Fruit fly (Drosophila melanogaster) Kc167 (cell line): ENCODE results near the gene CG14204.

Source experiments
- Myc ChIP-seq: fragments of >200 bp; optimal IDR thresholded peaks from 2 replicates; lab custom pipeline; 2017; ENCODE audit warnings: missing external identifiers
- Sin3A ChIP-seq: fragments of >200 bp; optimal IDR thresholded peaks from 2 replicates; lab custom pipeline; 2018; ENCODE audit warnings: missing external identifiers
- h ChIP-seq: fragments of >200 bp; optimal IDR thresholded peaks from 3 replicates; lab custom pipeline; 2018; ENCODE audit warnings: missing external identifiers
- insv ChIP-seq: fragments of >200 bp; optimal IDR thresholded peaks from 3 replicates; lab custom pipeline; 2018; ENCODE audit warnings: missing external identifiers
- psq ChIP-seq: fragments of >200 bp; optimal IDR thresholded peaks from 2 replicates; lab custom pipeline; 2017; ENCODE audit warnings: missing external identifiers
- ttk ChIP-seq: sonication (Bioruptor generic); optimal IDR thresholded peaks from 2 replicates; lab custom pipeline; 2017; ENCODE audit warnings: missing external identifiers

CG14204 gene

dm6 chrX:19621145-19621544, 37.7 kb downstream of the CG14204 start, which contains the start of gene CG14221:
Gene CG14221, minus strand, starts transcription at chrX:19621245.
- TF ChIP-seq Sin3A (lab: Kevin White, UChicago) (no peak), h (no peak), ttk (lab: Kevin White, UChicago) (no peak), insv (no peak), Myc (lab: Kevin White, UChicago) (no peak), psq (lab: Kevin White, UChicago) (no peak)

dm6 chrX:19622924-19623323, 39.5 kb downstream of the CG14204 start, which contains the start of the genes Naa20A and MKP-4:
Gene Naa20A, minus strand, starts transcription at chrX:19623074.
Gene MKP-4, plus strand, starts transcription at chrX:19623114.
- TF ChIP-seq ttk (lab: Kevin White, UChicago), result no peak
- TF ChIP-seq h, result no peak
- TF ChIP-seq psq (lab: Kevin White, UChicago), result no peak
- TF ChIP-seq Myc (lab: Kevin White, UChicago), result no peak
- no peak for TF ChIP-seq Sin3A (lab: Kevin White, UChicago)
- TF ChIP-seq insv, result no peak

- TF ChIP-seq ttk (lab: Kevin White, UChicago) (no peak), Myc (lab: Kevin White, UChicago) (no peak), Sin3A (lab: Kevin White, UChicago) (no peak), h (no peak), insv (no peak), psq (lab: Kevin White, UChicago) (no peak)
Observed at dm6 chrX:19625405-19625804, 42.0 kb downstream of the CG14204 start, which contains the start of gene CG14212. Gene CG14212, plus strand, starts transcription at chrX:19625705.

dm6 chrX:19631365-19631832, 48.0 kb downstream of the CG14204 start:
- no peak for TF ChIP-seq Myc (lab: Kevin White, UChicago)
- TF ChIP-seq insv, result no peak
- no peak for TF ChIP-seq Sin3A (lab: Kevin White, UChicago)
- no peak for TF ChIP-seq h
- no peak for TF ChIP-seq ttk (lab: Kevin White, UChicago)
- no peak for TF ChIP-seq psq (lab: Kevin White, UChicago)
